Fruit fly (Drosophila melanogaster): ENCODE results near the gene mura.

DNA sequence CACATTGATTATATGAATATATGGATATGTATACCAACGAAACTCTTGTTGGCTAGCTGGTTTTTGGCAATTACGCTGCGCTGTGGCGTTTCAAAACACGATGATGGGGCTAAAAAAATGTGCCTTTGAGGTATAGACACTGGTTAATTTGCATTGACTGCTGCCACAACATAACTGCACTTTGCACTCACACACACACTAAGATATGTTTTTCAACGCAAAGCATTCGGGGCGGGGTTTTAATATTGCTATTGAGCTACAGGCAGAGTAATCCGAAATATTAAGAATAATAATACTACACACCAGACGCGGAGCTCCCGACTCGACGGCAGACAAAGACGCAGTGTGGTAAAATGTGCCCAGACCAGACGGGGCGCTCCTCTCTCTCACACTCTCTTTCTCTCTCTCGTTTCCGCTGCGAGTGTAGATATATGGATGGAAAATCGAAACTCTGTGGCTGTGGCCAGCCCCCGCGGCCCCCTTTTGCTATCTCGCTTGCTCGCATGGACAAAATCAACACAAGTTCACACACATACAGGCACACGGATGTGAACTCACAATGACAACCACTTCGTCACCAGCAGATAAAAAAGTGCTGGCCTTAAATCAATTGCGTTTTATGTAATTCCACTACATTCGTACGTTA, 470 bp downstream of the mura start:
- TF ChIP-seq CG11294 (GFP tag; IDR thresholded peaks at IDR 0.05) (no peak), pdm3 (GFP tag; optimal IDR thresholded peaks at IDR 0.05) (no peak), CG6792 (GFP tag; optimal IDR thresholded peaks at IDR 0.05) (peak; percentile 6), Ets21C (GFP tag; optimal IDR thresholded peaks at IDR 0.05) (no peak)
